Fruit fly (Drosophila melanogaster): ENCODE measurements around the gene CG4730.
A peak's percentile ranks its signal among the peaks of the same experiment; 100 is the strongest.

The CG4730 gene

DNA sequence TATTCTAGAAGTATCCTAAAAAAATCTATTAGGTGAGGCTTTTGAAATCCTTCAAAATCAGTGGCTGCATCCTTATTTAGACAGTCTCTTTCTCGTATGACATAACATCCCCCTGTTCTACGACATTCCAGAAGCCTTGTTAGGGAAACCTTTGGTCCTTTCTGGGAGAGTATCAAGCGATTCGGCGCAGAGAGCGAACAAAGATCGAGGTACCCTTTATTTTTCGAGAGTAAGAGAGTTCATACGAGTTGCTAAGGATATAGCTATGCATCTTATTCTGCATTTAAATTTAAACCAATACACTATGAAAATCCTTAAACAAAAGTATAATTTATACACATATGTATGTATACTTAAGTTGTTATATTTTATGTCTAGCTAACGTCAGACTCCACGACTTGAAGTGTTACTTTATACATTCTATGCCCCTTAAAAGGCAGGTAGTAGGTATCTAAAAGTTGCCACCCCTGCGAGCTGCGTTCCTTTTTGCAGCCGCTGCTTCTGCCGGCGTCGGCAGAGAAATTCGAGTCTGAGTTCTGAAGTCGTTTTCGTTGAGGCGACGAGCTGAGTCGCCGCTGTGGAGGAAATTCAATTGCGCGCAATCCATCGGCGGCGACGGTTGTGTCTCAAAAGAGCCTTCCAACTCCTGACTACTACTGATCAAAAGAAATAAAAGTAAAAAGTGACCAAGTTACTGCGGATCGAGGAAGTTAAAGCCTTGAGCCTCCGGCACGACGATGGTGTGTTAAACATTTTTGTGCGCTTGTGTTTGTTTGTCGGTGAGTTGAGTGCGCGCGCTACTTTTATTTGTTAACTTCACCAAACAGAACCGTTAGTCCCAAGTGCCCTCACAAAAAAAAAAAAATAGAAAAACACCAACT is 40.9 kb downstream of the CG4730 start, which contains the start of gene jigr1:
Gene jigr1 (plus strand): TSS at position 550 of the 881 bp plus-strand sequence.
- TF ChIP-seq Dfd (GFP tag; optimal IDR thresholded peaks at IDR 0.05) (no peak), Mio (GFP tag; optimal IDR thresholded peaks at IDR 0.05) (no peak), ey (GFP tag; optimal IDR thresholded peaks at IDR 0.05) (peak; percentile 71), psq (GFP tag; optimal IDR thresholded peaks at IDR 0.05) (peak; percentile 60), br (GFP tag; optimal IDR thresholded peaks at IDR 0.05) (peak; percentile 68), N (GFP tag; optimal IDR thresholded peaks at IDR 0.05) (no peak), h (GFP tag; optimal IDR thresholded peaks at IDR 0.05) (peak; percentile 83), fru (GFP tag; optimal IDR thresholded peaks at IDR 0.05) (peak; percentile 77), OdsH (GFP tag; optimal IDR thresholded peaks at IDR 0.05) (peak; percentile 79), dmrt93B (GFP tag; optimal IDR thresholded peaks at IDR 0.05) (peak; percentile 51), sage (GFP tag; optimal IDR thresholded peaks at IDR 0.05) (peak; percentile 68), foxo (GFP tag; optimal IDR thresholded peaks at IDR 0.05) (peak in 1 of 2 experiments; percentile 80), brk (GFP tag; optimal IDR thresholded peaks at IDR 0.05) (peak; percentile 52), Jra (GFP tag; optimal IDR thresholded peaks at IDR 0.05) (no peak), Dif (GFP tag; optimal IDR thresholded peaks at IDR 0.05; ENCODE audit: partially characterized antibody) (peak; percentile 64), rgr (GFP tag; optimal IDR thresholded peaks at IDR 0.05) (peak; percentile 61), sv (GFP tag; optimal IDR thresholded peaks at IDR 0.05) (peak; percentile 8), Hr83 (GFP tag; optimal IDR thresholded peaks at IDR 0.05; ENCODE audit: poor library complexity, severe bottlenecking) (peak; percentile 20), tai (GFP tag; optimal IDR thresholded peaks at IDR 0.05) (no peak), woc (GFP tag; optimal IDR thresholded peaks at IDR 0.05) (peak; percentile 93), Abd-B (GFP tag; optimal IDR thresholded peaks at IDR 0.05) (no peak), Hr78 (GFP tag; optimal IDR thresholded peaks at IDR 0.05) (no peak), CG32264 (GFP tag; optimal IDR thresholded peaks at IDR 0.05) (peak; percentile 12), Hnf4 (GFP tag; optimal IDR thresholded peaks at IDR 0.05) (peak; percentile 24), lola (GFP tag; optimal IDR thresholded peaks at IDR 0.05) (no peak), dl (GFP tag; optimal IDR thresholded peaks at IDR 0.05; ENCODE audit: insufficient read depth in 1 of 2, partially characterized antibody in 2 of 2) (no peak), jim (GFP tag; optimal IDR thresholded peaks at IDR 0.05) (no peak), Sp1 (GFP tag; optimal IDR thresholded peaks at IDR 0.05) (peak; percentile 78), GATAd (GFP tag; optimal IDR thresholded peaks at IDR 0.05) (no peak), HLH106 (tag; optimal IDR thresholded peaks at IDR 0.05) (peak; percentile 67), Rel (GFP tag; optimal IDR thresholded peaks at IDR 0.05) (peak; percentile 26), Rel (tag; optimal IDR thresholded peaks at IDR 0.05) (peak; percentile 21), CG9705 (GFP tag; optimal IDR thresholded peaks at IDR 0.05) (peak; percentile 43), Vsx2 (GFP tag; optimal IDR thresholded peaks at IDR 0.05; ENCODE audit: partially characterized antibody) (no peak), Myc (optimal IDR thresholded peaks at IDR 0.05) (no peak), dsf (GFP tag; optimal IDR thresholded peaks at IDR 0.05; ENCODE audit: borderline replicate concordance) (no peak), pan (optimal IDR thresholded peaks at IDR 0.05) (peak; percentile 61)

DNA sequence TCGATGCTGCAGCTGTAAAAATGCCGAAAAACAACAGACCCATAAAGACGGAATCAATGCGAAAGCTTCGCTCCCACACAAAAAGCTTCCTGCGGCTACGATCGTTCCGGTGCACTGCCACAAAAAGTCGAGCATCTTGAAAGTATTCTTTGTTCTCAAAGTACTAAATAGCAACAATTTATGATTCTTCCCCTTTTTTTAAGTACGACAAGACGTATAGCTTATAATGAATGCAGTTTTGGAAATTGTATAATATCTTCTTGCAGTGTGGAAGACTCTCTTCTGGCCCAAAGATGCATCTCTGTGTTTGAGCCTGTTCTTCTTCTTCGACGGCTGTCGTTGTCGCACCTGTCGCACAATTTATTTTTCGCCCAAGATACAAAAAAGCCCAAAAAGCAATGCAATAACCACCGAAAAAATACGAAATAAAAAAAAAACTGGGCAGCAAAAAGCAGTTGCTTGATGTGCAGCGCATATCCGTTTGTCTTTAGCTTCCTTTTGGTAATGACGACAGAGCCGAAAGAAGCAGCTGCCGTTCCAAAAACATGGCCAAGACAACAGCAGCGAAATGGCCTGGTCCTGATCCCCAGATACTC is 44.5 kb downstream of the CG4730 start:
- TF ChIP-seq br (GFP tag; optimal IDR thresholded peaks at IDR 0.05) (peak; percentile 86), CG9705 (GFP tag; optimal IDR thresholded peaks at IDR 0.05) (peak; percentile 67), Dif (GFP tag; optimal IDR thresholded peaks at IDR 0.05; ENCODE audit: partially characterized antibody) (no peak), woc (GFP tag; optimal IDR thresholded peaks at IDR 0.05) (peak; percentile 78), dmrt93B (GFP tag; optimal IDR thresholded peaks at IDR 0.05) (peak; percentile 67), HLH106 (tag; optimal IDR thresholded peaks at IDR 0.05) (peak; percentile 89), Hnf4 (GFP tag; optimal IDR thresholded peaks at IDR 0.05) (peak; percentile 84), Mio (GFP tag; optimal IDR thresholded peaks at IDR 0.05) (no peak), sv (GFP tag; optimal IDR thresholded peaks at IDR 0.05) (no peak), sage (GFP tag; optimal IDR thresholded peaks at IDR 0.05) (peak; percentile 72), h (GFP tag; optimal IDR thresholded peaks at IDR 0.05) (peak; percentile 88), Jra (GFP tag; optimal IDR thresholded peaks at IDR 0.05) (no peak), psq (GFP tag; optimal IDR thresholded peaks at IDR 0.05) (peak; percentile 75), foxo (GFP tag; optimal IDR thresholded peaks at IDR 0.05) (peak in 1 of 2 experiments; percentile 87), lola (GFP tag; optimal IDR thresholded peaks at IDR 0.05) (no peak), Sp1 (GFP tag; optimal IDR thresholded peaks at IDR 0.05) (peak; percentile 86), OdsH (GFP tag; optimal IDR thresholded peaks at IDR 0.05) (peak; percentile 87), rgr (GFP tag; optimal IDR thresholded peaks at IDR 0.05) (peak; percentile 87), ey (GFP tag; optimal IDR thresholded peaks at IDR 0.05) (peak; percentile 89), Rel (GFP tag; optimal IDR thresholded peaks at IDR 0.05) (peak; percentile 57), Rel (tag; optimal IDR thresholded peaks at IDR 0.05) (peak; percentile 61), fru (GFP tag; optimal IDR thresholded peaks at IDR 0.05) (peak; percentile 90), brk (GFP tag; optimal IDR thresholded peaks at IDR 0.05) (peak; percentile 57), CG32264 (GFP tag; optimal IDR thresholded peaks at IDR 0.05) (peak; percentile 70)
